Worm (Caenorhabditis elegans) whole organism, mixed stage, embryonic: ENCODE data around the gene F39D8.3.

Experiments
- cnd-1 ChIP-seq: fragments of 200-800 bp; sonication (Bioruptor generic); optimal IDR thresholded peaks from 2 replicates; lab custom pipeline; 2018; ENCODE audit warnings: mild to moderate bottlenecking, missing genetic modification characterization, missing compliant biosample characterization
- elt-1 ChIP-seq: sonication (generic microtip); optimal IDR thresholded peaks from 2 replicates; lab custom pipeline; 2017; ENCODE audit warnings: missing genetic modification characterization, mild to moderate bottlenecking, missing compliant biosample characterization, antibody characterized with exemption, moderate library complexity, borderline replicate concordance; ENCODE audit not compliant: insufficient read depth
- elt-3 ChIP-seq: fragments of 150-350 bp; optimal IDR thresholded peaks from 2 replicates; lab custom pipeline; 2014; ENCODE audit warnings: missing biosample characterization, missing genetic modification characterization
- mep-1 ChIP-seq: fragments of 150-350 bp; optimal IDR thresholded peaks from 2 replicates; lab custom pipeline; 2017; ENCODE audit warnings: missing biosample characterization, missing genetic modification reagents, missing genetic modification characterization, inconsistent platforms
- nhr-76 ChIP-seq: sonication (generic microtip); optimal IDR thresholded peaks from 2 replicates; lab custom pipeline; 2017; ENCODE audit warnings: missing biosample characterization, missing genetic modification characterization
- pha-4 ChIP-seq: fragments of 150-350 bp; optimal IDR thresholded peaks from 2 replicates; lab custom pipeline; 2018; ENCODE audit warnings: missing biosample characterization, missing genetic modification reagents, missing genetic modification characterization
- tbx-8 ChIP-seq: fragments of 200-800 bp; sonication (Bioruptor generic); optimal IDR thresholded peaks from 2 replicates; lab custom pipeline; 2018; ENCODE audit warnings: mild to moderate bottlenecking, missing genetic modification characterization, moderate library complexity, missing compliant biosample characterization
- unc-62 ChIP-seq: fragments of 150-350 bp; optimal IDR thresholded peaks from 2 replicates; lab custom pipeline; 2014; ENCODE audit warnings: missing biosample characterization, missing genetic modification reagents, missing genetic modification characterization
- ztf-11 ChIP-seq: fragments of 150-350 bp; optimal IDR thresholded peaks from 2 replicates; lab custom pipeline; 2014; ENCODE audit warnings: missing biosample characterization, missing genetic modification characterization

DNA sequence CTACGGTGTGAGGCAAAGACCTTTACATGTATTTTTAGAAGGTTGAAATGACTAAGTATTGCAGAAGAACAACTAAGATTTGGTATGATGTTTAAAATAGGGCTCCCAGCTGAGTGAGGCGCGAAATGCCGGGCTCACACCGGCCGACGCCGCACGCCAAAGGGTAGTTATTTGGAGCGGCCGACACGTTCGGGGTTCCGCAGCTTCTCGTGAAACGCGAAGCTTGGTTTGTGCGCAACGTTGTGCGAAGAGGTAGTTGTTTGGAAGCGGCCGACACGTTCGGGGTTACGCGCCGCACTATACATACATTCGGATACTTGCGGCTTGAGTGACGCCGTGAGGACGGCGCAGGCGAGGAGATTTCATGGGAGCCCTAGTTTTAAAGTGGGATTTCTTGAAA, 32.5 kb upstream of the F39D8.3 start:
- TF ChIP-seq cnd-1 (tag; lab: Kevin White, UChicago), result no peak
- TF ChIP-seq nhr-76, result no peak
- no peak for TF ChIP-seq mep-1
- no peak for TF ChIP-seq unc-62 (GFP tag; lab: Kevin White, UChicago)
- no peak for TF ChIP-seq pha-4 (tag; lab: Kevin White, UChicago)
- TF ChIP-seq elt-3 (tag; lab: Kevin White, UChicago), result no peak
- TF ChIP-seq elt-1 (tag; lab: Kevin White, UChicago), result no peak
- no peak for TF ChIP-seq tbx-8
- no peak for TF ChIP-seq ztf-11 (tag; lab: Kevin White, UChicago)
